Fruit fly (Drosophila melanogaster) whole organism, embryonic: ENCODE data around the gene CG17359.

Source experiments
- Abd-B ChIP-seq: fragments of 200-800 bp; sonication (Bioruptor generic); optimal IDR thresholded peaks from 2 replicates; lab custom pipeline; 2018; ENCODE audit warnings: missing biosample characterization, mild to moderate bottlenecking, missing genetic modification characterization, moderate library complexity
- CG12219 ChIP-seq: fragments of 200-800 bp; sonication (Bioruptor generic); optimal IDR thresholded peaks from 3 replicates; lab custom pipeline; 2018; ENCODE audit warnings: missing biosample characterization, mild to moderate bottlenecking, missing genetic modification characterization
- CG13287 ChIP-seq: fragments of 200-800 bp; sonication (Bioruptor generic); IDR thresholded peaks from 2 replicates; pipeline ENCODE4 v1.3.6; 2022; ENCODE audit warnings: missing biosample characterization, missing genetic modification characterization; ENCODE audit not compliant: partially characterized antibody
- CG14014 ChIP-seq: fragments of 200-800 bp; sonication (Bioruptor generic); IDR thresholded peaks from 2 replicates; pipeline ENCODE4 v1.3.6; 2022; ENCODE audit warnings: missing biosample characterization, missing genetic modification characterization
- CG14710 ChIP-seq: fragments of 200-800 bp; sonication (Bioruptor generic); optimal IDR thresholded peaks from 3 replicates; lab custom pipeline; 2019; ENCODE audit warnings: missing biosample characterization, mild to moderate bottlenecking, missing genetic modification characterization, moderate library complexity
- CG17385 ChIP-seq: fragments of 200-800 bp; sonication (Bioruptor generic); optimal IDR thresholded peaks from 3 replicates; lab custom pipeline; 2018; ENCODE audit warnings: missing biosample characterization, mild to moderate bottlenecking, missing genetic modification characterization
- CG2120 ChIP-seq: fragments of 200-800 bp; sonication (Bioruptor generic); optimal IDR thresholded peaks from 3 replicates; lab custom pipeline; 2016; ENCODE audit warnings: missing biosample characterization, missing genetic modification characterization
- CG32767 ChIP-seq: fragments of 200-800 bp; sonication (Bioruptor generic); IDR thresholded peaks from 2 replicates; pipeline ENCODE4 v1.3.6; 2022; ENCODE audit warnings: missing biosample characterization, missing genetic modification characterization
- CG34422 ChIP-seq: fragments of 200-800 bp; sonication (Bioruptor generic); IDR thresholded peaks from 3 replicates; pipeline ENCODE4 v1.3.6; 2022; ENCODE audit warnings: missing biosample characterization, missing genetic modification characterization
- CG6765 ChIP-seq: fragments of 200-800 bp; sonication (Bioruptor generic); optimal IDR thresholded peaks from 3 replicates; lab custom pipeline; 2017; ENCODE audit warnings: missing biosample characterization, mild to moderate bottlenecking, missing genetic modification characterization
- CG8924 ChIP-seq: fragments of 200-800 bp; optimal IDR thresholded peaks from 3 replicates; lab custom pipeline; 2019; ENCODE audit warnings: missing biosample characterization, mild to moderate bottlenecking, missing genetic modification characterization, moderate library complexity
- CG9932 ChIP-seq: fragments of 200-800 bp; sonication (Bioruptor generic); IDR thresholded peaks from 2 replicates; pipeline ENCODE4 v1.3.6; 2022; ENCODE audit warnings: missing biosample characterization, missing genetic modification characterization
- CHES-1-like ChIP-seq: fragments of 200-800 bp; sonication (Bioruptor generic); optimal IDR thresholded peaks from 2 replicates; lab custom pipeline; 2016; ENCODE audit warnings: missing biosample characterization, missing genetic modification characterization
- Dad ChIP-seq: fragments of 200-800 bp; sonication (Bioruptor generic); optimal IDR thresholded peaks from 3 replicates; lab custom pipeline; 2016; ENCODE audit warnings: missing biosample characterization, missing genetic modification characterization
- Doc3 ChIP-seq: fragments of 200-800 bp; sonication (Bioruptor generic); IDR thresholded peaks from 3 replicates; pipeline ENCODE4 v1.3.6; 2022; ENCODE audit warnings: missing biosample characterization, missing genetic modification characterization; ENCODE audit not compliant: partially characterized antibody
- Drgx ChIP-seq: fragments of 200-800 bp; sonication (Bioruptor generic); IDR thresholded peaks from 2 replicates; pipeline ENCODE4 v1.3.6; 2022; ENCODE audit warnings: missing biosample characterization, missing genetic modification characterization
- E2f1 ChIP-seq: fragments of 200-800 bp; sonication (Bioruptor generic); IDR thresholded peaks from 2 replicates; pipeline ENCODE4 v1.3.6; 2022; ENCODE audit warnings: missing biosample characterization, missing genetic modification characterization
- ERR ChIP-seq: fragments of 200-800 bp; sonication (Bioruptor generic); optimal IDR thresholded peaks from 2 replicates; lab custom pipeline; 2016; ENCODE audit warnings: missing biosample characterization, missing genetic modification characterization
- Med ChIP-seq: fragments of 200-800 bp; sonication (Bioruptor generic); peaks from one replicate; lab custom pipeline; 2016; ENCODE audit warnings: missing biosample characterization, missing genetic modification characterization, mild to moderate bottlenecking, inconsistent platforms, moderate library complexity
- NFAT ChIP-seq: fragments of 200-800 bp; sonication (Bioruptor generic); IDR thresholded peaks from 2 replicates; pipeline ENCODE4 v1.3.6; 2022; ENCODE audit warnings: missing biosample characterization, missing genetic modification characterization
- Rfx ChIP-seq: fragments of 200-800 bp; sonication (Bioruptor generic); IDR thresholded peaks from 2 replicates; pipeline ENCODE4 v1.3.6; 2022; ENCODE audit warnings: missing biosample characterization, missing genetic modification characterization
- Trl ChIP-seq, 3 experiments: fragments of >200 bp in 2 of 3; fragments of 200-800 bp in 1 of 3; sonication (Bioruptor generic) in 1 of 3; optimal IDR thresholded peaks; 2 replicates in 1 of 3; 3 replicates in 2 of 3; lab custom pipeline; 2016 to 2017; ENCODE audit warnings: missing biosample characterization in 1 of 3, missing genetic modification characterization in 1 of 3
- Xbp1 ChIP-seq: fragments of 200-800 bp; sonication (Bioruptor generic); optimal IDR thresholded peaks from 3 replicates; lab custom pipeline; 2016; ENCODE audit warnings: missing biosample characterization, mild to moderate bottlenecking, missing genetic modification characterization
- Xrp1 ChIP-seq: fragments of 200-800 bp; sonication (Bioruptor generic); IDR thresholded peaks from 2 replicates; pipeline ENCODE4 v1.3.6; 2022; ENCODE audit warnings: missing biosample characterization, missing genetic modification characterization
- bab2 ChIP-seq: fragments of 200-800 bp; sonication (Bioruptor generic); optimal IDR thresholded peaks from 2 replicates; lab custom pipeline; 2016; ENCODE audit warnings: missing biosample characterization, missing genetic modification characterization
- bsh ChIP-seq, 2 experiments: fragments of 200-800 bp; sonication (Bioruptor generic); optimal IDR thresholded peaks; 2 replicates each; lab custom pipeline; 2017 to 2018; ENCODE audit warnings: mild to moderate bottlenecking in 2 of 2, missing biosample characterization in 2 of 2, missing genetic modification characterization in 2 of 2, moderate library complexity in 1 of 2
- cg ChIP-seq: fragments of 200-800 bp; sonication (Bioruptor generic); optimal IDR thresholded peaks from 3 replicates; lab custom pipeline; 2019; ENCODE audit warnings: missing biosample characterization, mild to moderate bottlenecking, missing genetic modification characterization, moderate library complexity
- chinmo ChIP-seq: fragments of 200-800 bp; sonication (Bioruptor generic); IDR thresholded peaks from 4 replicates; pipeline ENCODE4 v1.3.6; 2022; ENCODE audit warnings: missing biosample characterization, missing genetic modification characterization; ENCODE audit not compliant: partially characterized antibody
- en ChIP-seq: fragments of 200-800 bp; sonication (Bioruptor generic); optimal IDR thresholded peaks from 2 replicates; lab custom pipeline; 2016; ENCODE audit warnings: missing biosample characterization, missing genetic modification characterization
- hbn ChIP-seq: fragments of 200-800 bp; sonication (Bioruptor generic); IDR thresholded peaks from 2 replicates; pipeline ENCODE4 v1.3.6; 2022; ENCODE audit warnings: missing biosample characterization, missing genetic modification characterization; ENCODE audit not compliant: partially characterized antibody
- insv ChIP-seq, 2 experiments: fragments of 200-800 bp; sonication (Bioruptor generic); optimal IDR thresholded peaks; 3 replicates each; lab custom pipeline; 2016 to 2018; ENCODE audit warnings: missing biosample characterization in 2 of 2, missing genetic modification characterization in 2 of 2
- kni ChIP-seq: fragments of 200-800 bp; sonication (Bioruptor generic); optimal IDR thresholded peaks from 3 replicates; lab custom pipeline; 2017; ENCODE audit warnings: mild to moderate bottlenecking, missing biosample characterization, missing genetic modification reagents, missing genetic modification characterization
- nau ChIP-seq: fragments of 200-800 bp; sonication (Bioruptor generic); optimal IDR thresholded peaks from 3 replicates; lab custom pipeline; 2017; ENCODE audit warnings: missing biosample characterization, mild to moderate bottlenecking, missing genetic modification characterization, missing genetic modification reagents
- nerfin-1 ChIP-seq: fragments of 200-800 bp; sonication (Bioruptor generic); optimal IDR thresholded peaks from 3 replicates; lab custom pipeline; 2019; ENCODE audit warnings: missing biosample characterization, mild to moderate bottlenecking, missing genetic modification characterization, moderate library complexity
- prd ChIP-seq, 3 experiments: fragments of >200 bp in 2 of 3; fragments of 200-800 bp in 1 of 3; sonication (Bioruptor generic) in 1 of 3; optimal IDR thresholded peaks in 2 of 3; IDR thresholded peaks in 1 of 3; 2 replicates in 2 of 3; 3 replicates in 1 of 3; pipeline versions ENCODE4 v1.3.6 to Lab custom; 2017 to 2022; ENCODE audit warnings: missing biosample characterization in 1 of 3, missing genetic modification characterization in 1 of 3
- rib ChIP-seq: fragments of 200-800 bp; sonication (Bioruptor generic); IDR thresholded peaks from 2 replicates; pipeline ENCODE4 v1.3.6; 2022; ENCODE audit warnings: missing biosample characterization, missing genetic modification characterization
- row ChIP-seq: fragments of 200-800 bp; sonication (Bioruptor generic); IDR thresholded peaks from 3 replicates; pipeline ENCODE4 v1.3.6; 2022; ENCODE audit warnings: missing biosample characterization, missing genetic modification characterization
- sd ChIP-seq: fragments of 200-800 bp; sonication (Bioruptor generic); optimal IDR thresholded peaks from 3 replicates; lab custom pipeline; 2018; ENCODE audit warnings: missing biosample characterization, mild to moderate bottlenecking, missing genetic modification characterization, moderate library complexity
- sens ChIP-seq: fragments of 200-800 bp; sonication (Bioruptor generic); peaks from one replicate; lab custom pipeline; 2016; ENCODE audit warnings: missing biosample characterization, missing genetic modification characterization
- slbo ChIP-seq: fragments of 200-800 bp; sonication (Bioruptor generic); IDR thresholded peaks from 2 replicates; pipeline ENCODE4 v1.3.6; 2022; ENCODE audit warnings: missing biosample characterization, missing genetic modification characterization
- sna ChIP-seq: fragments of 200-800 bp; sonication (Bioruptor generic); IDR thresholded peaks from 2 replicates; pipeline ENCODE4 v1.3.6; 2022; ENCODE audit warnings: missing biosample characterization, missing genetic modification characterization; ENCODE audit not compliant: partially characterized antibody
- sqz ChIP-seq: fragments of 200-800 bp; sonication (Bioruptor generic); optimal IDR thresholded peaks from 3 replicates; lab custom pipeline; 2018; ENCODE audit warnings: missing biosample characterization, mild to moderate bottlenecking, missing genetic modification characterization
- unc-4 ChIP-seq: fragments of 200-800 bp; sonication (Bioruptor generic); IDR thresholded peaks from 2 replicates; pipeline ENCODE4 v1.3.6; 2022; ENCODE audit warnings: missing biosample characterization, missing genetic modification characterization; ENCODE audit not compliant: partially characterized antibody
- vvl ChIP-seq: fragments of 200-800 bp; sonication (Bioruptor generic); IDR thresholded peaks from 2 replicates; pipeline ENCODE4 v1.3.6; 2022; ENCODE audit warnings: missing biosample characterization, missing genetic modification characterization
- yki ChIP-seq: fragments of >200 bp; optimal IDR thresholded peaks from 3 replicates; lab custom pipeline; 2018

The CG17359 gene

dm6 chr3L:14037655-14038644 lies 38.9 kb upstream of the CG17359 start (continued):
- TF ChIP-seq insv (GFP tag; optimal IDR thresholded peaks at IDR 0.05; lab: Kevin White, UChicago) (peak in 1 of 2 experiments; percentile 2), bab2 (peak; percentile 9), CG14014 (GFP tag; lab: Robert Waterston, UW) (peak; percentile 31; the same call in 1 of the 2 replicates), Rfx (GFP tag; lab: Robert Waterston, UW) (peak; percentile 51), CG34422 (peak; percentile 94; the same call in 2 of the 3 replicates), slbo (peak; percentile 6; the same call in 1 of the 2 replicates), CG17385 (GFP tag; lab: Kevin White, UChicago) (peak; percentile 32), sens (peak; percentile 78), Trl (optimal IDR thresholded peaks at IDR 0.05; lab: Kevin White, UChicago) (peak; percentile 96 to 99), Trl (GFP tag; optimal IDR thresholded peaks at IDR 0.05; lab: Kevin White, UChicago) (peak; percentile 20), Doc3 (0 out of 3 replicates have a peak, but pooled peaks have one; percentile 35), Abd-B (GFP tag; lab: Kevin White, UChicago) (no peak), E2f1 (peak; percentile 56; the same call in 1 of the 2 replicates), bsh (GFP tag; optimal IDR thresholded peaks at IDR 0.05; lab: Kevin White, UChicago) (no peak), CG9932 (GFP tag; lab: Robert Waterston, UW) (peak; percentile 43; the same call in 1 of the 2 replicates), CHES-1-like (GFP tag; lab: Kevin White, UChicago) (peak; percentile 49), Xbp1 (GFP tag; lab: Kevin White, UChicago) (peak; percentile 26), ERR (no peak), CG6765 (GFP tag; lab: Kevin White, UChicago) (peak; percentile 2), CG12219 (GFP tag; lab: Kevin White, UChicago) (peak; percentile 16), vvl (GFP tag; lab: Robert Waterston, UW) (peak; percentile 26; the same call in 1 of the 2 replicates), Med (peak; percentile 86), cg (GFP tag; lab: Kevin White, UChicago) (peak; percentile 72), CG2120 (GFP tag; lab: Kevin White, UChicago) (peak; percentile 56), yki (lab: Kevin White, UChicago) (no peak), CG13287 (GFP tag; lab: Robert Waterston, UW) (peak; percentile 51), chinmo (GFP tag; lab: Robert Waterston, UW) (peak; percentile 89; the same call in 2 of the 4 replicates), row (GFP tag; lab: Robert Waterston, UW) (peak; percentile 58; the same call in 2 of the 3 replicates), CG32767 (GFP tag; lab: Robert Waterston, UW) (peak; percentile 31; the same call in 1 of the 2 replicates), CG14710 (tag; lab: Kevin White, UChicago) (no peak), nerfin-1 (peak; percentile 37), Dad (GFP tag; lab: Kevin White, UChicago) (no peak), sna (GFP tag; lab: Robert Waterston, UW) (peak; percentile 34; the same call in 1 of the 2 replicates), rib (GFP tag; lab: Robert Waterston, UW) (peak; percentile 80; the same call in 1 of the 2 replicates), Drgx (GFP tag; lab: Robert Waterston, UW) (peak; percentile 54; the same call in 1 of the 2 replicates), sqz (GFP tag; lab: Kevin White, UChicago) (peak; percentile 17), prd (optimal IDR thresholded peaks at IDR 0.05; lab: Kevin White, UChicago) (no peak), prd (GFP tag; IDR thresholded peaks at IDR 0.05; lab: Robert Waterston, UW) (0 out of 3 replicates have a peak, but pooled peaks have one; percentile 6), NFAT (GFP tag; lab: Robert Waterston, UW) (peak; percentile 9; the same call in 1 of the 2 replicates), en (GFP tag; lab: Kevin White, UChicago) (no peak), hbn (GFP tag; lab: Robert Waterston, UW) (peak; percentile 42), sd (peak; percentile 13), kni (GFP tag; lab: Kevin White, UChicago) (peak; percentile 45), Xrp1 (GFP tag; lab: Robert Waterston, UW) (no peak), CG8924 (tag; lab: Kevin White, UChicago) (peak; percentile 12), unc-4 (GFP tag; lab: Robert Waterston, UW) (0 out of 2 replicates have a peak, but pooled peaks have one; percentile 29), nau (GFP tag; lab: Kevin White, UChicago) (no peak)
